Worm (Caenorhabditis elegans) whole organism, mixed stage, embryonic: ENCODE measurements around the gene Y37E11B.6.

Experiments used
- M03D4.4 ChIP-seq: sonication (generic microtip); optimal IDR thresholded peaks from 2 replicates; lab custom pipeline; 2017; ENCODE audit warnings: mild to moderate bottlenecking, missing genetic modification characterization, missing compliant biosample characterization
- bed-3 ChIP-seq: fragments of 200-800 bp; sonication (Bioruptor generic); optimal IDR thresholded peaks from 3 replicates; lab custom pipeline; 2018; ENCODE audit warnings: mild to moderate bottlenecking, missing genetic modification characterization, moderate library complexity, missing compliant biosample characterization
- ceh-39 ChIP-seq: fragments of 150-350 bp; optimal IDR thresholded peaks from 2 replicates; lab custom pipeline; 2014; ENCODE audit warnings: missing biosample characterization, missing genetic modification characterization
- ceh-43 ChIP-seq: fragments of 200-800 bp; sonication (Bioruptor generic); optimal IDR thresholded peaks from 2 replicates; lab custom pipeline; 2018; ENCODE audit warnings: mild to moderate bottlenecking, missing genetic modification characterization, moderate library complexity, missing compliant biosample characterization
- ceh-83 ChIP-seq: fragments of 200-800 bp; sonication (Bioruptor generic); optimal IDR thresholded peaks from 2 replicates; lab custom pipeline; 2018; ENCODE audit warnings: mild to moderate bottlenecking, missing genetic modification characterization, missing compliant biosample characterization
- ces-1 ChIP-seq: fragments of 150-350 bp; optimal IDR thresholded peaks from 2 replicates; lab custom pipeline; 2014; ENCODE audit warnings: missing biosample characterization, missing genetic modification reagents, missing genetic modification characterization
- cnd-1 ChIP-seq: fragments of 200-800 bp; sonication (Bioruptor generic); optimal IDR thresholded peaks from 2 replicates; lab custom pipeline; 2018; ENCODE audit warnings: mild to moderate bottlenecking, missing genetic modification characterization, missing compliant biosample characterization
- drap-1 ChIP-seq: fragments of 200-800 bp; sonication (Bioruptor generic); optimal IDR thresholded peaks from 3 replicates; lab custom pipeline; 2018; ENCODE audit warnings: mild to moderate bottlenecking, missing genetic modification characterization, missing compliant biosample characterization
- elt-1 ChIP-seq: sonication (generic microtip); optimal IDR thresholded peaks from 2 replicates; lab custom pipeline; 2017; ENCODE audit warnings: missing genetic modification characterization, mild to moderate bottlenecking, missing compliant biosample characterization, antibody characterized with exemption, moderate library complexity, borderline replicate concordance; ENCODE audit not compliant: insufficient read depth
- elt-3 ChIP-seq: fragments of 150-350 bp; optimal IDR thresholded peaks from 2 replicates; lab custom pipeline; 2014; ENCODE audit warnings: missing biosample characterization, missing genetic modification characterization
- flh-1 ChIP-seq: fragments of 200-800 bp; sonication (Bioruptor generic); optimal IDR thresholded peaks from 2 replicates; lab custom pipeline; 2018; ENCODE audit warnings: mild to moderate bottlenecking, missing genetic modification characterization, moderate library complexity, missing compliant biosample characterization
- ham-2 ChIP-seq: fragments of 200-800 bp; sonication (Bioruptor generic); optimal IDR thresholded peaks from 2 replicates; lab custom pipeline; 2018; ENCODE audit warnings: mild to moderate bottlenecking, missing genetic modification characterization, missing compliant biosample characterization
- hlh-1 ChIP-seq: fragments of 150-350 bp; optimal IDR thresholded peaks from 2 replicates; lab custom pipeline; 2014; ENCODE audit warnings: missing biosample characterization, missing genetic modification reagents, missing genetic modification characterization
- lin-13 ChIP-seq: fragments of 150-350 bp; optimal IDR thresholded peaks from 2 replicates; lab custom pipeline; 2014; ENCODE audit warnings: missing biosample characterization, missing genetic modification characterization
- lin-32 ChIP-seq: fragments of 200-800 bp; sonication (Bioruptor generic); optimal IDR thresholded peaks from 2 replicates; lab custom pipeline; 2018; ENCODE audit warnings: mild to moderate bottlenecking, missing genetic modification characterization, missing compliant biosample characterization
- lsy-2 ChIP-seq: fragments of 150-350 bp; optimal IDR thresholded peaks from 2 replicates; lab custom pipeline; 2014; ENCODE audit warnings: missing biosample characterization, missing genetic modification characterization
- mab-5 ChIP-seq: fragments of 150-350 bp; optimal IDR thresholded peaks from 2 replicates; lab custom pipeline; 2014; ENCODE audit warnings: missing biosample characterization, missing genetic modification characterization
- mep-1 ChIP-seq: fragments of 150-350 bp; optimal IDR thresholded peaks from 2 replicates; lab custom pipeline; 2017; ENCODE audit warnings: missing biosample characterization, missing genetic modification reagents, missing genetic modification characterization, inconsistent platforms
- mls-2 ChIP-seq: sonication (generic microtip); optimal IDR thresholded peaks from 2 replicates; lab custom pipeline; 2016; ENCODE audit warnings: mild to moderate bottlenecking, missing genetic modification characterization, moderate library complexity, missing compliant biosample characterization
- nhr-2 ChIP-seq: fragments of 150-350 bp; optimal IDR thresholded peaks from 2 replicates; lab custom pipeline; 2014; ENCODE audit warnings: missing biosample characterization, missing genetic modification characterization
- nhr-237 ChIP-seq: fragments of 150-350 bp; optimal IDR thresholded peaks from 2 replicates; lab custom pipeline; 2014; ENCODE audit warnings: missing biosample characterization, missing genetic modification characterization
- nhr-28 ChIP-seq: fragments of 150-350 bp; optimal IDR thresholded peaks from 2 replicates; lab custom pipeline; 2014; ENCODE audit warnings: missing biosample characterization, missing genetic modification characterization
- nhr-76 ChIP-seq: sonication (generic microtip); optimal IDR thresholded peaks from 2 replicates; lab custom pipeline; 2017; ENCODE audit warnings: missing biosample characterization, missing genetic modification characterization
- pha-4 ChIP-seq: fragments of 150-350 bp; optimal IDR thresholded peaks from 2 replicates; lab custom pipeline; 2018; ENCODE audit warnings: missing biosample characterization, missing genetic modification reagents, missing genetic modification characterization
- sem-2 ChIP-seq: fragments of 200-800 bp; sonication (Bioruptor generic); optimal IDR thresholded peaks from 2 replicates; lab custom pipeline; 2018; ENCODE audit warnings: mild to moderate bottlenecking, missing genetic modification characterization, missing compliant biosample characterization
- snpc-4 ChIP-seq: fragments of 150-350 bp; optimal IDR thresholded peaks from 2 replicates; lab custom pipeline; 2014; ENCODE audit warnings: missing biosample characterization, missing genetic modification characterization
- sptf-1 ChIP-seq: sonication (generic microtip); optimal IDR thresholded peaks from 2 replicates; lab custom pipeline; 2017; ENCODE audit warnings: mild to moderate bottlenecking, missing genetic modification characterization, moderate library complexity, missing compliant biosample characterization
- tbx-8 ChIP-seq: fragments of 200-800 bp; sonication (Bioruptor generic); optimal IDR thresholded peaks from 2 replicates; lab custom pipeline; 2018; ENCODE audit warnings: mild to moderate bottlenecking, missing genetic modification characterization, moderate library complexity, missing compliant biosample characterization
- unc-120 ChIP-seq: sonication (generic microtip); optimal IDR thresholded peaks from 2 replicates; lab custom pipeline; 2017; ENCODE audit warnings: missing genetic modification characterization, missing compliant biosample characterization; ENCODE audit not compliant: poor library complexity, severe bottlenecking
- ztf-11 ChIP-seq: fragments of 150-350 bp; optimal IDR thresholded peaks from 2 replicates; lab custom pipeline; 2014; ENCODE audit warnings: missing biosample characterization, missing genetic modification characterization

Gene Y37E11B.6

DNA sequence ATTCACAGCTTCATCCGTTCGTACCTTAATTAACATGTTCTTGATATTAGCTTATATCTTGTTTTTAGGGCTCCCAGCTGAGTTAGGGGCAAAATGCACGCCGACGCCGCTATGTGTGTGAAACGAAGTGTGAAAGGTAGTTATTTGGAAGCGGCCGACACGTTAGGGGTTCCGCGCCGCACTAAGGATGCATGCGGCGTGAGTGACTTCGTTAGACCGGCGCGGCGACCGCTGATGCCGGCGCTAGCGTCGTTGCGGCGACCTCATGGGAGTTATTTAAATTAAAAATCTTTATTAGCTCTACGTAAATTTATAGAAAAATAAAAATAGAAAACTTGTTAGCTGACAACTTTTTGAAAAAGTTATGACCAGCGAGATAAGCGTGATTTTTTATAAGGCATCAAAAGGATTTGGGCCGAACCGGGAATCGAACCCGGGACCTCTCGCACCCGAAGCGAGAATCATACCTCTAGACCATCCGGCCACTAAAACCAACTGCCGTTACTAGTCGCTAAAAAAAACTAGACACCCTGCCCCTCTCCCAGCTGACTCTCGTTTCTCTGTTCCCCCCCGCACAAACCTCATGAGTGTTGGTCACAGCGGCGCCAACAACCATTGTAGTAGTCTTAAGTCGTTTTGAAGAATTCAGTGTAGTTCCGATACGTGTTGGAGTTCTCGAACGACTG lies 47.2 kb downstream of the Y37E11B.6 start:
- TF ChIP-seq mab-5 (tag; lab: Kevin White, UChicago) (no peak), nhr-237 (tag; lab: Kevin White, UChicago) (no peak), lin-32 (GFP tag; lab: Kevin White, UChicago) (peak; percentile 8), nhr-28 (tag; lab: Kevin White, UChicago) (no peak), tbx-8 (GFP tag; lab: Kevin White, UChicago) (peak; percentile 40), ham-2 (GFP tag; lab: Kevin White, UChicago) (no peak), ces-1 (GFP tag; lab: Kevin White, UChicago) (no peak), mls-2 (peak; percentile 73), nhr-76 (tag; lab: Kevin White, UChicago) (no peak), ceh-83 (peak; percentile 72), elt-3 (tag; lab: Kevin White, UChicago) (no peak), sptf-1 (tag; lab: Kevin White, UChicago) (peak; percentile 72), ceh-39 (tag; lab: Kevin White, UChicago) (no peak), flh-1 (GFP tag; lab: Kevin White, UChicago) (peak; percentile 59), bed-3 (peak; percentile 25), lin-13 (no peak), pha-4 (no peak), nhr-2 (tag; lab: Kevin White, UChicago) (no peak), lsy-2 (tag; lab: Kevin White, UChicago) (no peak), sem-2 (GFP tag; lab: Kevin White, UChicago) (peak; percentile 60), hlh-1 (no peak), cnd-1 (tag; lab: Kevin White, UChicago) (peak; percentile 67), snpc-4 (tag; lab: Kevin White, UChicago) (no peak), mep-1 (tag; lab: Kevin White, UChicago) (no peak), drap-1 (peak; percentile 58), unc-120 (peak; percentile 44), ceh-43 (GFP tag; lab: Kevin White, UChicago) (peak; percentile 16), ztf-11 (tag; lab: Kevin White, UChicago) (no peak), M03D4.4 (tag; lab: Kevin White, UChicago) (peak; percentile 83), elt-1 (tag; lab: Kevin White, UChicago) (no peak)
